Worm (Caenorhabditis elegans) whole organism, young adult: ENCODE results near the gene rgr-1.
"Not testable (repeated sequence)": the region's sequence is repeated elsewhere in the genome, so short reads cannot be mapped to it uniquely, and the experiment has no call there.

Experiments
- B0336.3 ChIP-seq: fragments of 200-800 bp; sonication (Bioruptor generic); IDR thresholded peaks from 2 replicates; pipeline ENCODE4 v1.3.6; 2022; ENCODE audit warnings: missing genetic modification characterization, missing compliant biosample characterization
- F23B12.7 ChIP-seq: sonication (generic microtip); optimal IDR thresholded peaks from 2 replicates; lab custom pipeline; 2017; ENCODE audit warnings: missing genetic modification characterization, mild to moderate bottlenecking, missing compliant biosample characterization, antibody characterized with exemption, moderate library complexity; ENCODE audit not compliant: insufficient read depth
- F33H1.4 ChIP-seq: fragments of 200-800 bp; sonication (Bioruptor generic); IDR thresholded peaks from 2 replicates; pipeline ENCODE4 v1.3.6; 2022; ENCODE audit warnings: missing genetic modification reagents, missing genetic modification characterization, missing compliant biosample characterization
- F37B4.10 ChIP-seq: fragments of 200-800 bp; sonication (Bioruptor generic); IDR thresholded peaks from 2 replicates; pipeline ENCODE4 v1.3.6; 2022; ENCODE audit warnings: missing genetic modification characterization, missing compliant biosample characterization
- F49E8.2 ChIP-seq: sonication (generic microtip); optimal IDR thresholded peaks from 3 replicates; lab custom pipeline; 2017; ENCODE audit warnings: missing genetic modification characterization, mild to moderate bottlenecking, missing compliant biosample characterization, antibody characterized with exemption, moderate library complexity; ENCODE audit not compliant: insufficient read depth
- F57C9.4 ChIP-seq: sonication (generic microtip); optimal IDR thresholded peaks from 2 replicates; lab custom pipeline; 2017; ENCODE audit warnings: mild to moderate bottlenecking, missing genetic modification characterization, missing compliant biosample characterization
- K11D2.4 ChIP-seq: fragments of 200-800 bp; sonication (Bioruptor generic); IDR thresholded peaks from 2 replicates; pipeline ENCODE4 v1.3.6; 2022; ENCODE audit warnings: missing genetic modification reagents, missing genetic modification characterization, missing compliant biosample characterization
- Y53G8AR.9 ChIP-seq: fragments of 200-800 bp; sonication (Bioruptor generic); conservative IDR thresholded peaks from 2 replicates; pipeline ENCODE4 v1.3.6; 2022; ENCODE audit warnings: missing genetic modification reagents, missing genetic modification characterization, missing compliant biosample characterization
- Y67H2A.10 ChIP-seq: fragments of 200-800 bp; sonication (Bioruptor generic); conservative IDR thresholded peaks from 2 replicates; pipeline ENCODE4 v1.3.6; 2022; ENCODE audit warnings: missing genetic modification reagents, missing genetic modification characterization, missing compliant biosample characterization
- akir-1 ChIP-seq: fragments of 200-800 bp; sonication (Bioruptor generic); optimal IDR thresholded peaks from 2 replicates; lab custom pipeline; 2018; ENCODE audit warnings: mild to moderate bottlenecking, missing genetic modification characterization, moderate library complexity, missing compliant biosample characterization
- atf-7 ChIP-seq: sonication (generic microtip); optimal IDR thresholded peaks from 2 replicates; lab custom pipeline; 2017; ENCODE audit warnings: mild to moderate bottlenecking, missing genetic modification characterization, missing compliant biosample characterization
- athp-1 ChIP-seq: sonication (generic microtip); optimal IDR thresholded peaks from 2 replicates; lab custom pipeline; 2017; ENCODE audit warnings: mild to moderate bottlenecking, missing genetic modification characterization, missing compliant biosample characterization
- attf-3 ChIP-seq: fragments of 200-800 bp; sonication (Bioruptor generic); conservative IDR thresholded peaks from 2 replicates; pipeline ENCODE4 v1.3.6; 2022; ENCODE audit warnings: missing genetic modification reagents, missing genetic modification characterization, missing compliant biosample characterization
- attf-5 ChIP-seq: fragments of 200-800 bp; sonication (Bioruptor generic); optimal IDR thresholded peaks from 2 replicates; lab custom pipeline; 2018; ENCODE audit warnings: mild to moderate bottlenecking, missing genetic modification characterization, missing compliant biosample characterization
- ceh-91 ChIP-seq: fragments of 200-800 bp; sonication (Bioruptor generic); IDR thresholded peaks from 2 replicates; pipeline ENCODE4 v1.3.6; 2022; ENCODE audit warnings: missing genetic modification reagents, missing genetic modification characterization, missing compliant biosample characterization
- dpl-1 ChIP-seq: fragments of 150-350 bp; optimal IDR thresholded peaks from 2 replicates; lab custom pipeline; 2014; ENCODE audit warnings: missing biosample characterization, missing genetic modification reagents, missing genetic modification characterization
- efl-1 ChIP-seq: fragments of 150-350 bp; optimal IDR thresholded peaks from 2 replicates; lab custom pipeline; 2014; ENCODE audit warnings: missing biosample characterization, missing genetic modification reagents, missing genetic modification characterization
- egl-18 ChIP-seq: fragments of 200-800 bp; sonication (Bioruptor generic); IDR thresholded peaks from 2 replicates; pipeline ENCODE4 v1.3.6; 2022; ENCODE audit warnings: missing genetic modification reagents, missing genetic modification characterization, missing compliant biosample characterization
- egrh-3 ChIP-seq: fragments of 200-800 bp; sonication (Bioruptor generic); IDR thresholded peaks from 2 replicates; pipeline ENCODE4 v1.3.6; 2022; ENCODE audit warnings: missing genetic modification reagents, missing genetic modification characterization, missing compliant biosample characterization
- ekl-4 ChIP-seq: fragments of 200-800 bp; sonication (Bioruptor generic); IDR thresholded peaks from 2 replicates; pipeline ENCODE4 v1.3.6; 2022; ENCODE audit warnings: missing genetic modification reagents, missing genetic modification characterization, missing compliant biosample characterization
- ets-4 ChIP-seq: fragments of 200-800 bp; sonication (Bioruptor generic); optimal IDR thresholded peaks from 2 replicates; lab custom pipeline; 2018; ENCODE audit warnings: mild to moderate bottlenecking, missing genetic modification characterization, missing compliant biosample characterization
- gei-17 ChIP-seq: fragments of 200-800 bp; sonication (Bioruptor generic); optimal IDR thresholded peaks from 2 replicates; lab custom pipeline; 2018; ENCODE audit warnings: mild to moderate bottlenecking, missing genetic modification characterization, missing compliant biosample characterization
- him-1 ChIP-seq: sonication (generic microtip); optimal IDR thresholded peaks from 2 replicates; lab custom pipeline; 2016; ENCODE audit warnings: missing genotype, missing genetic modification reagents, missing genetic modification characterization, missing compliant biosample characterization
- hlh-26 ChIP-seq: fragments of 200-800 bp; sonication (Bioruptor generic); conservative IDR thresholded peaks from 2 replicates; pipeline ENCODE4 v1.3.6; 2022; ENCODE audit warnings: missing genetic modification reagents, missing genetic modification characterization, missing compliant biosample characterization
- hmg-1.2 ChIP-seq: fragments of 200-800 bp; sonication (Bioruptor generic); IDR thresholded peaks from 2 replicates; pipeline ENCODE4 v1.3.6; 2022; ENCODE audit warnings: missing genetic modification reagents, missing genetic modification characterization, missing compliant biosample characterization
- lin-40 ChIP-seq: sonication (generic microtip); optimal IDR thresholded peaks from 2 replicates; lab custom pipeline; 2016; ENCODE audit warnings: missing genetic modification characterization, mild to moderate bottlenecking, missing compliant biosample characterization, missing genotype, missing genetic modification reagents
- lsl-1 ChIP-seq: fragments of 200-800 bp; sonication (Bioruptor generic); optimal IDR thresholded peaks from 2 replicates; lab custom pipeline; 2018; ENCODE audit warnings: mild to moderate bottlenecking, missing genetic modification characterization, moderate library complexity, missing compliant biosample characterization
- madf-3 ChIP-seq: fragments of 200-800 bp; sonication (Bioruptor generic); IDR thresholded peaks from 2 replicates; pipeline ENCODE4 v1.3.6; 2022; ENCODE audit warnings: missing genetic modification reagents, missing genetic modification characterization, missing compliant biosample characterization
- madf-6 ChIP-seq: fragments of 200-800 bp; sonication (Bioruptor generic); IDR thresholded peaks from 2 replicates; pipeline ENCODE4 v1.3.6; 2022; ENCODE audit warnings: missing genetic modification reagents, missing genetic modification characterization, missing compliant biosample characterization
- mes-4 ChIP-seq: sonication (generic microtip); optimal IDR thresholded peaks from 2 replicates; lab custom pipeline; 2016; ENCODE audit warnings: missing genotype, missing genetic modification characterization, missing compliant biosample characterization
- nfya-2 ChIP-seq: fragments of 200-800 bp; sonication (Bioruptor generic); IDR thresholded peaks from 2 replicates; pipeline ENCODE4 v1.3.6; 2022; ENCODE audit warnings: missing genetic modification reagents, missing genetic modification characterization, missing compliant biosample characterization
- nfyb-1 ChIP-seq: fragments of 200-800 bp; sonication (Bioruptor generic); IDR thresholded peaks from 2 replicates; pipeline ENCODE4 v1.3.6; 2022; ENCODE audit warnings: missing genetic modification reagents, missing genetic modification characterization, missing compliant biosample characterization
- nhr-120 ChIP-seq: fragments of 200-800 bp; sonication (Bioruptor generic); IDR thresholded peaks from 2 replicates; pipeline ENCODE4 v1.3.6; 2022; ENCODE audit warnings: missing genetic modification characterization, missing compliant biosample characterization
- nhr-80 ChIP-seq: sonication (generic microtip); optimal IDR thresholded peaks from 2 replicates; lab custom pipeline; 2016; ENCODE audit warnings: missing genetic modification characterization, missing compliant biosample characterization
- nhr-90 ChIP-seq: sonication (generic microtip); optimal IDR thresholded peaks from 2 replicates; lab custom pipeline; 2016; ENCODE audit warnings: missing genotype, mild to moderate bottlenecking, missing genetic modification characterization, missing compliant biosample characterization
- rec-8 ChIP-seq, 2 experiments: sonication (generic microtip); optimal IDR thresholded peaks; 2 replicates each; lab custom pipeline; 2016; ENCODE audit warnings: mild to moderate bottlenecking in 2 of 2, missing genetic modification characterization in 2 of 2, missing genetic modification reagents in 2 of 2, missing genotype in 2 of 2, missing biosample characterization in 1 of 2, missing compliant biosample characterization in 1 of 2, moderate library complexity in 1 of 2
- repo-1 ChIP-seq: sonication (generic microtip); optimal IDR thresholded peaks from 2 replicates; lab custom pipeline; 2017; ENCODE audit warnings: mild to moderate bottlenecking, missing genetic modification characterization, missing compliant biosample characterization
- snpc-1.1 ChIP-seq: sonication (generic microtip); optimal IDR thresholded peaks from 2 replicates; lab custom pipeline; 2017; ENCODE audit warnings: missing genetic modification characterization, mild to moderate bottlenecking, missing compliant biosample characterization, antibody characterized with exemption, moderate library complexity, missing genotype, missing genetic modification reagents; ENCODE audit not compliant: insufficient read depth
- snpc-1.3 ChIP-seq: sonication (generic microtip); optimal IDR thresholded peaks from 2 replicates; lab custom pipeline; 2017; ENCODE audit warnings: missing genetic modification characterization, mild to moderate bottlenecking, missing compliant biosample characterization, antibody characterized with exemption, moderate library complexity, missing genotype, missing genetic modification reagents; ENCODE audit not compliant: insufficient read depth
- tlf-1 ChIP-seq: fragments of 200-800 bp; sonication (Bioruptor generic); optimal IDR thresholded peaks from 2 replicates; lab custom pipeline; 2018; ENCODE audit warnings: mild to moderate bottlenecking, missing genetic modification characterization, missing compliant biosample characterization
- unc-62 ChIP-seq: fragments of 150-350 bp; optimal IDR thresholded peaks from 2 replicates; lab custom pipeline; 2014; ENCODE audit warnings: missing biosample characterization, missing genetic modification reagents, missing genetic modification characterization
- xnd-1 ChIP-seq: sonication (generic microtip); optimal IDR thresholded peaks from 2 replicates; lab custom pipeline; 2016; ENCODE audit warnings: missing genotype, missing genetic modification reagents, missing genetic modification characterization, missing compliant biosample characterization
- ztf-6 ChIP-seq: fragments of 200-800 bp; sonication (Bioruptor generic); IDR thresholded peaks from 2 replicates; pipeline ENCODE4 v1.3.6; 2022; ENCODE audit warnings: missing genetic modification reagents, missing genetic modification characterization, missing compliant biosample characterization

rgr-1 gene

ce11 chrIII:9420231-9420630 is 26.7 kb downstream of the rgr-1 start, which contains the start of gene T26G10.4:
TSS of gene T26G10.4 (plus strand) at chrIII:9420531.
- TF ChIP-seq hlh-26 (GFP tag; lab: Robert Waterston, UW); nhr-120 (GFP tag; lab: Robert Waterston, UW); ets-4 (GFP tag; lab: Kevin White, UChicago): not testable (repeated sequence)

- TF ChIP-seq F57C9.4 (tag; lab: Kevin White, UChicago) (no peak), snpc-1.3 (tag; lab: Kevin White, UChicago) (no peak), attf-5 (no peak), nhr-90 (tag; lab: Kevin White, UChicago) (no peak), hmg-1.2 (GFP tag; lab: Robert Waterston, UW) (no peak), gei-17 (GFP tag; lab: Kevin White, UChicago) (no peak), B0336.3 (GFP tag; lab: Robert Waterston, UW) (no peak), nhr-80 (tag; lab: Kevin White, UChicago) (no peak), dpl-1 (GFP tag; lab: Kevin White, UChicago) (no peak), nfya-2 (GFP tag; lab: Robert Waterston, UW) (no peak), mes-4 (tag; lab: Kevin White, UChicago) (no peak), F49E8.2 (tag; lab: Kevin White, UChicago) (no peak), egl-18 (no peak)
Measured at ce11 chrIII:9426301-9426700, 32.8 kb downstream of the rgr-1 start, which contains the start of gene T26G10.5. TSS of gene T26G10.5 (minus strand) at chrIII:9426401.

ce11 chrIII:9433576-9434107 is 40.1 kb downstream of the rgr-1 start, which contains the start of gene cpar-1:
TSS of gene cpar-1 (plus strand) at chrIII:9434057.
- TF ChIP-seq F37B4.10 (no peak), efl-1 (peak; percentile 78), lin-40 (tag; lab: Kevin White, UChicago) (no peak), madf-3 (GFP tag; lab: Robert Waterston, UW) (no peak), ekl-4 (GFP tag; lab: Robert Waterston, UW) (no peak; the same call in 1 of the 2 replicates), ets-4 (GFP tag; lab: Kevin White, UChicago) (no peak), him-1 (tag; lab: Kevin White, UChicago) (peak; percentile 85), athp-1 (tag; lab: Kevin White, UChicago) (no peak), mes-4 (tag; lab: Kevin White, UChicago) (no peak), unc-62 (no peak), F49E8.2 (tag; lab: Kevin White, UChicago) (peak; percentile 5), atf-7 (tag; lab: Kevin White, UChicago) (no peak), F23B12.7 (no peak), dpl-1 (GFP tag; lab: Kevin White, UChicago) (peak; percentile 61), akir-1 (GFP tag; lab: Kevin White, UChicago) (no peak), Y53G8AR.9 (0 out of 2 replicates have a peak, but pooled peaks have one; percentile 25), ceh-91 (GFP tag; lab: Robert Waterston, UW) (peak; percentile 61), attf-3 (GFP tag; lab: Robert Waterston, UW) (no peak), lsl-1 (GFP tag; lab: Kevin White, UChicago) (peak; percentile 80), tlf-1 (GFP tag; lab: Kevin White, UChicago) (peak; percentile 15), nhr-80 (tag; lab: Kevin White, UChicago) (no peak), hmg-1.2 (GFP tag; lab: Robert Waterston, UW) (no peak), snpc-1.1 (tag; lab: Kevin White, UChicago) (peak; percentile 39), attf-5 (no peak), F33H1.4 (GFP tag; lab: Robert Waterston, UW) (no peak; the same call in 1 of the 2 replicates), nfyb-1 (no peak), K11D2.4 (GFP tag; lab: Robert Waterston, UW) (no peak), ztf-6 (GFP tag; lab: Robert Waterston, UW) (no peak), Y67H2A.10 (GFP tag; lab: Robert Waterston, UW) (no peak), madf-6 (peak; percentile 99), egrh-3 (no peak), repo-1 (tag; lab: Kevin White, UChicago) (no peak), rec-8 (tag; optimal IDR thresholded peaks at IDR 0.05; lab: Kevin White, UChicago) (no peak), xnd-1 (peak; percentile 94)
